Worm (Caenorhabditis elegans) whole organism, mixed stage, embryonic: ENCODE results near the gene F10G7.10.

Experiments
- M03D4.4 ChIP-seq: sonication (generic microtip); optimal IDR thresholded peaks from 2 replicates; lab custom pipeline; 2017; ENCODE audit warnings: mild to moderate bottlenecking, missing genetic modification characterization, missing compliant biosample characterization
- nhr-12 ChIP-seq: fragments of 150-350 bp; optimal IDR thresholded peaks from 2 replicates; lab custom pipeline; 2014; ENCODE audit warnings: missing biosample characterization, missing genetic modification characterization
- snpc-4 ChIP-seq: fragments of 150-350 bp; optimal IDR thresholded peaks from 2 replicates; lab custom pipeline; 2014; ENCODE audit warnings: missing biosample characterization, missing genetic modification characterization

- no peak for TF ChIP-seq nhr-12
- no peak for TF ChIP-seq snpc-4 (tag; lab: Kevin White, UChicago)
- TF ChIP-seq M03D4.4, result no peak
Observed at ce11 chrII:4753133-4753532, 27.1 kb upstream of the F10G7.10 start, which contains the start of gene C27D9.1.
